Worm (Caenorhabditis elegans) whole organism, mixed stage, embryonic: Measurements from ENCODE around the gene R09D1.13.

Source experiments
- M03D4.4 ChIP-seq: sonication (generic microtip); optimal IDR thresholded peaks from 2 replicates; lab custom pipeline; 2017; ENCODE audit warnings: mild to moderate bottlenecking, missing genetic modification characterization, missing compliant biosample characterization
- bed-3 ChIP-seq: fragments of 200-800 bp; sonication (Bioruptor generic); optimal IDR thresholded peaks from 3 replicates; lab custom pipeline; 2018; ENCODE audit warnings: mild to moderate bottlenecking, missing genetic modification characterization, moderate library complexity, missing compliant biosample characterization
- blmp-1 ChIP-seq: fragments of 150-350 bp; optimal IDR thresholded peaks from 2 replicates; lab custom pipeline; 2014; ENCODE audit warnings: missing biosample characterization, missing genetic modification characterization
- ceh-39 ChIP-seq: fragments of 150-350 bp; optimal IDR thresholded peaks from 2 replicates; lab custom pipeline; 2014; ENCODE audit warnings: missing biosample characterization, missing genetic modification characterization
- ceh-43 ChIP-seq: fragments of 200-800 bp; sonication (Bioruptor generic); optimal IDR thresholded peaks from 2 replicates; lab custom pipeline; 2018; ENCODE audit warnings: mild to moderate bottlenecking, missing genetic modification characterization, moderate library complexity, missing compliant biosample characterization
- ceh-83 ChIP-seq: fragments of 200-800 bp; sonication (Bioruptor generic); optimal IDR thresholded peaks from 2 replicates; lab custom pipeline; 2018; ENCODE audit warnings: mild to moderate bottlenecking, missing genetic modification characterization, missing compliant biosample characterization
- ces-1 ChIP-seq: fragments of 150-350 bp; optimal IDR thresholded peaks from 2 replicates; lab custom pipeline; 2014; ENCODE audit warnings: missing biosample characterization, missing genetic modification reagents, missing genetic modification characterization
- cnd-1 ChIP-seq: fragments of 200-800 bp; sonication (Bioruptor generic); optimal IDR thresholded peaks from 2 replicates; lab custom pipeline; 2018; ENCODE audit warnings: mild to moderate bottlenecking, missing genetic modification characterization, missing compliant biosample characterization
- drap-1 ChIP-seq: fragments of 200-800 bp; sonication (Bioruptor generic); optimal IDR thresholded peaks from 3 replicates; lab custom pipeline; 2018; ENCODE audit warnings: mild to moderate bottlenecking, missing genetic modification characterization, missing compliant biosample characterization
- elt-1 ChIP-seq: sonication (generic microtip); optimal IDR thresholded peaks from 2 replicates; lab custom pipeline; 2017; ENCODE audit warnings: missing genetic modification characterization, mild to moderate bottlenecking, missing compliant biosample characterization, antibody characterized with exemption, moderate library complexity, borderline replicate concordance; ENCODE audit not compliant: insufficient read depth
- elt-3 ChIP-seq: fragments of 150-350 bp; optimal IDR thresholded peaks from 2 replicates; lab custom pipeline; 2014; ENCODE audit warnings: missing biosample characterization, missing genetic modification characterization
- flh-1 ChIP-seq: fragments of 200-800 bp; sonication (Bioruptor generic); optimal IDR thresholded peaks from 2 replicates; lab custom pipeline; 2018; ENCODE audit warnings: mild to moderate bottlenecking, missing genetic modification characterization, moderate library complexity, missing compliant biosample characterization
- ham-2 ChIP-seq: fragments of 200-800 bp; sonication (Bioruptor generic); optimal IDR thresholded peaks from 2 replicates; lab custom pipeline; 2018; ENCODE audit warnings: mild to moderate bottlenecking, missing genetic modification characterization, missing compliant biosample characterization
- hlh-1 ChIP-seq: fragments of 150-350 bp; optimal IDR thresholded peaks from 2 replicates; lab custom pipeline; 2014; ENCODE audit warnings: missing biosample characterization, missing genetic modification reagents, missing genetic modification characterization
- lin-13 ChIP-seq: fragments of 150-350 bp; optimal IDR thresholded peaks from 2 replicates; lab custom pipeline; 2014; ENCODE audit warnings: missing biosample characterization, missing genetic modification characterization
- lin-32 ChIP-seq: fragments of 200-800 bp; sonication (Bioruptor generic); optimal IDR thresholded peaks from 2 replicates; lab custom pipeline; 2018; ENCODE audit warnings: mild to moderate bottlenecking, missing genetic modification characterization, missing compliant biosample characterization
- lsy-2 ChIP-seq: fragments of 150-350 bp; optimal IDR thresholded peaks from 2 replicates; lab custom pipeline; 2014; ENCODE audit warnings: missing biosample characterization, missing genetic modification characterization
- mab-5 ChIP-seq: fragments of 150-350 bp; optimal IDR thresholded peaks from 2 replicates; lab custom pipeline; 2014; ENCODE audit warnings: missing biosample characterization, missing genetic modification characterization
- mep-1 ChIP-seq: fragments of 150-350 bp; optimal IDR thresholded peaks from 2 replicates; lab custom pipeline; 2017; ENCODE audit warnings: missing biosample characterization, missing genetic modification reagents, missing genetic modification characterization, inconsistent platforms
- mls-2 ChIP-seq: sonication (generic microtip); optimal IDR thresholded peaks from 2 replicates; lab custom pipeline; 2016; ENCODE audit warnings: mild to moderate bottlenecking, missing genetic modification characterization, moderate library complexity, missing compliant biosample characterization
- nhr-12 ChIP-seq: fragments of 150-350 bp; optimal IDR thresholded peaks from 2 replicates; lab custom pipeline; 2014; ENCODE audit warnings: missing biosample characterization, missing genetic modification characterization
- nhr-2 ChIP-seq: fragments of 150-350 bp; optimal IDR thresholded peaks from 2 replicates; lab custom pipeline; 2014; ENCODE audit warnings: missing biosample characterization, missing genetic modification characterization
- nhr-237 ChIP-seq: fragments of 150-350 bp; optimal IDR thresholded peaks from 2 replicates; lab custom pipeline; 2014; ENCODE audit warnings: missing biosample characterization, missing genetic modification characterization
- nhr-28 ChIP-seq: fragments of 150-350 bp; optimal IDR thresholded peaks from 2 replicates; lab custom pipeline; 2014; ENCODE audit warnings: missing biosample characterization, missing genetic modification characterization
- nhr-76 ChIP-seq: sonication (generic microtip); optimal IDR thresholded peaks from 2 replicates; lab custom pipeline; 2017; ENCODE audit warnings: missing biosample characterization, missing genetic modification characterization
- pha-4 ChIP-seq: fragments of 150-350 bp; optimal IDR thresholded peaks from 2 replicates; lab custom pipeline; 2018; ENCODE audit warnings: missing biosample characterization, missing genetic modification reagents, missing genetic modification characterization
- sem-2 ChIP-seq: fragments of 200-800 bp; sonication (Bioruptor generic); optimal IDR thresholded peaks from 2 replicates; lab custom pipeline; 2018; ENCODE audit warnings: mild to moderate bottlenecking, missing genetic modification characterization, missing compliant biosample characterization
- snpc-4 ChIP-seq: fragments of 150-350 bp; optimal IDR thresholded peaks from 2 replicates; lab custom pipeline; 2014; ENCODE audit warnings: missing biosample characterization, missing genetic modification characterization
- sptf-1 ChIP-seq: sonication (generic microtip); optimal IDR thresholded peaks from 2 replicates; lab custom pipeline; 2017; ENCODE audit warnings: mild to moderate bottlenecking, missing genetic modification characterization, moderate library complexity, missing compliant biosample characterization
- tbx-8 ChIP-seq: fragments of 200-800 bp; sonication (Bioruptor generic); optimal IDR thresholded peaks from 2 replicates; lab custom pipeline; 2018; ENCODE audit warnings: mild to moderate bottlenecking, missing genetic modification characterization, moderate library complexity, missing compliant biosample characterization
- unc-120 ChIP-seq: sonication (generic microtip); optimal IDR thresholded peaks from 2 replicates; lab custom pipeline; 2017; ENCODE audit warnings: missing genetic modification characterization, missing compliant biosample characterization; ENCODE audit not compliant: poor library complexity, severe bottlenecking
- unc-39 ChIP-seq: fragments of 150-350 bp; optimal IDR thresholded peaks from 2 replicates; lab custom pipeline; 2014; ENCODE audit warnings: missing biosample characterization, missing genetic modification characterization
- unc-62 ChIP-seq: fragments of 150-350 bp; optimal IDR thresholded peaks from 2 replicates; lab custom pipeline; 2014; ENCODE audit warnings: missing biosample characterization, missing genetic modification reagents, missing genetic modification characterization
- zip-8 ChIP-seq: fragments of 150-350 bp; optimal IDR thresholded peaks from 2 replicates; lab custom pipeline; 2014; ENCODE audit warnings: missing biosample characterization, missing genetic modification characterization

R09D1.13 gene

DNA sequence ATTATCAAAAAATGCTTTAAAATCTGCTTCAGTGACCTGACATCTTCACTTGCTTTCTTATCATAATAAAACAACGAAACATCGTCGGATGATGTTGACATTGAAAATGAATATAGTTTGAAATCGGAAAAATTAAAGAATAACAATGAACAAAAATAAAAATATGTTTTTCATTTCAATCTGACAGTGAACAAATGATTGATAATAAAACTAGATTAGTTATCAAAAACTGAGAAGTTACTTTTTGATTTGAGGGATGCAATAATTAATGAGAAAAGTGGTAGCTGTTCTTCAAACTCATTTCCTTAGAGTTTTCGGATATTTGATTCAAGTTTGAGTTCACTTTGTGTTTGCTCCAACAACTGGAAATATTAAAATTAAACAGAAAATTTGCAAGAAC is 1.7 kb downstream of the R09D1.13 start, which contains the start of gene chil-15:
TSS of gene chil-15 (minus strand) at position 101 of the 400 bp plus-strand sequence.
- no peak for TF ChIP-seq mab-5
- TF ChIP-seq unc-62 (GFP tag; lab: Kevin White, UChicago) = no peak
- TF ChIP-seq nhr-28 (tag; lab: Kevin White, UChicago) = no peak
- no peak for TF ChIP-seq sem-2 (GFP tag; lab: Kevin White, UChicago)

DNA sequence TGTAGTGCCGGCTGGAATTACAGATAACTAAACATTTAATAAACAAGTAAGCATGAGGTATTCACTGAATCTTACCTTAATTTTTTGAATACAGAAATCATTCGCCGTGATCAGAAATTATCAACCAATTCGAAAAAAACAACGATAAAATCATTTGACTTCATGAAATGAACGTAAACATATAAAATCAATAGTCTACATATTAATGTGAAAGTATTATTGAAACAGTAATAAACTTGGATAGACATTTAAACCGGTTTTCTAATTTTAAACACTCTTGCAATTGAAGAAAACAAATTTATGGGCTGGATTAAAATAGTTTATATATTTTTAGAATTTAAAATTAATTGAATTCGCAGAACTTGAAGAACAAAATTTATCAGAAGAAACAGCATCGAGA is 3.4 kb downstream of the R09D1.13 start, which contains the start of gene chil-16:
TSS of gene chil-16 (minus strand) at position 101 of the 400 bp plus-strand sequence.
- TF ChIP-seq ceh-39 (tag; lab: Kevin White, UChicago) (no peak), mep-1 (tag; lab: Kevin White, UChicago) (no peak), unc-39 (tag; lab: Kevin White, UChicago) (no peak), elt-3 (tag; lab: Kevin White, UChicago) (no peak), nhr-28 (tag; lab: Kevin White, UChicago) (no peak), nhr-237 (no peak), flh-1 (GFP tag; lab: Kevin White, UChicago) (no peak), zip-8 (tag; lab: Kevin White, UChicago) (no peak), drap-1 (no peak), ceh-83 (no peak), M03D4.4 (no peak), nhr-12 (no peak), ces-1 (GFP tag; lab: Kevin White, UChicago) (no peak), ham-2 (GFP tag; lab: Kevin White, UChicago) (no peak), lin-13 (no peak)

DNA sequence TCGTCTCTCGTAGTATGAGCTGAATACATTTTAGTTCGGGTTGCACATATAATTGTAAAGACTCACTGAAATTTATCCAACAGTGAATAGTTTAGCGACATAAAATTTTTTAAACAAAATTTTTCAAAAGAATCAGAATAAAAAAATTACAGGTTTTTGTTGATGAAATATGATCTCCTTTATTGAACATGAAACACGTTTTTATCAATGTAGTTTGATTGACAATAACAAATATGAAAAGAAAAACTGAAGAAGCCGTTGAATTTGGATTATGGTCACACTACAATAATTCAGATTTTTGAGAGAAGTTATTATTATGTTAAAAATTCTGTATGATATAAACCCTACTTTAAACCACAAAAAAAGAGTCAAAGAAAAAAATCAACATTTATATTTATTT is 5.2 kb downstream of the R09D1.13 start, which contains the start of gene chil-17:
TSS of gene chil-17 (minus strand) at position 101 of the 400 bp plus-strand sequence.
- TF ChIP-seq zip-8 (tag; lab: Kevin White, UChicago) = no peak
- no peak for TF ChIP-seq pha-4
- TF ChIP-seq ham-2 (GFP tag; lab: Kevin White, UChicago) = no peak
- TF ChIP-seq snpc-4 = no peak
- no peak for TF ChIP-seq ceh-43 (GFP tag; lab: Kevin White, UChicago)
- TF ChIP-seq bed-3 (GFP tag; lab: Kevin White, UChicago) = no peak
- no peak for TF ChIP-seq blmp-1 (tag; lab: Kevin White, UChicago)
- TF ChIP-seq drap-1 = no peak
- no peak for TF ChIP-seq nhr-237
- TF ChIP-seq sptf-1 = no peak
- TF ChIP-seq unc-120 = no peak
- no peak for TF ChIP-seq elt-1 (tag; lab: Kevin White, UChicago)
- TF ChIP-seq elt-3 (tag; lab: Kevin White, UChicago) = no peak
- TF ChIP-seq lin-13 = no peak
- no peak for TF ChIP-seq nhr-12

DNA sequence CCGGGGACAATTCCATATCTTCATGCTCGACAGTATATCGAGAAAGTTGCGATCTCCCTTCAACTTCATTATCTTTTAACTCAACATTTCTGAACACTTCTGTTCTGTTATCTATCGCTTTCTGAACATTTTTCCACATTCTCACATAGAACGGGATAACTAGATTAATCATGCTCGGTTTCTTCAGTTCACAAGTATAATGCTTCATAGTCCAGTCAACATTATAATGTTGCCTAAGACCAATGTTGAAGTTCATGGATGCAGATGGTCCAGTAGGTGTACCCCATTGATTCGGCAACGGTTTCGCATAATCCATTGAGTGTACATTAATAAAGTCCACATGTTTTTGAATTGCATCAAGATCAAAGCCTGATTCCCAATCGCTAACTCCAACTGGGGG is 6.4 kb downstream of the R09D1.13 start:
- TF ChIP-seq nhr-28 (tag; lab: Kevin White, UChicago) (no peak), ces-1 (GFP tag; lab: Kevin White, UChicago) (no peak), ceh-83 (no peak)

DNA sequence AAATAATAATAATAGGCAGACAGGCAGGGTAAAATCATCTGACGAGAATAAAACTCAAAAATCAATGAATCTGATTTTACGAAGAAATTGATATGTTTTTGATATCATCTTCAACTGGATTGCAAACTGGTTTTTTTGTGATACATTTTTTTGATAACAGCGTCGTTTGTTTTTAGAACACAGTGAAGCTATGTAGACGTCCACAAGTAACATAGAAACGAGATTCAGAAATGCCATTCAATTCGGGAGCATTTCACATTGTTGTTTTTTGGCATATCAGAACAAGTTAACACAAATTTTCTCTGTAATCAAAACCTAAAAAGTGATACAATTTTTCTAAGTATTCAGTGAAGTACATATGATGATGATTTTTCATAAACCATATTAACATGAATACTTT is 7.0 kb downstream of the R09D1.13 start, which contains the start of gene chil-13:
TSS of gene chil-13 (minus strand) at position 101 of the 400 bp plus-strand sequence.
- TF ChIP-seq ham-2 (GFP tag; lab: Kevin White, UChicago) (no peak), flh-1 (GFP tag; lab: Kevin White, UChicago) (no peak), nhr-76 (tag; lab: Kevin White, UChicago) (no peak), lin-32 (GFP tag; lab: Kevin White, UChicago) (no peak), hlh-1 (tag; lab: Kevin White, UChicago) (no peak), snpc-4 (no peak)

DNA sequence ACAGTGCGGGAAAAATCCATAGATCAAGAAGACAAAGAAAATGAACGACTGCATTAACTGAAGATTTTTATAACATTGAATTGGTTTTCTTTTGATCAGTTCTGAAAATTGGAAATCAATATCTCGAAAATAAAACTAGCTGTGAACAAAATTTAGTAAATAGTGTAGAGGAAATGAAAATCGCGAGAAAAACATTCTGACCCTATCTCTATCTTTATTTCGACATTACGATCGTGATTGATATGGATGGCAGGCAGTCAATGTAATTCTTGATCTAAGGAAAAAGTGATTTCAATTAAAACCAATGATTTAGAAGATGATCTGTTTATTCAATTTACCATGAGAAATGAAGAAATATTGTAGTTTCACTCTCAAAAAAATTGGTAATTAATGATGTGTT is 9.3 kb downstream of the R09D1.13 start, which contains the start of gene kin-16:
TSS of gene kin-16 (minus strand) at position 101 of the 400 bp plus-strand sequence.
- no peak for TF ChIP-seq unc-120
- no peak for TF ChIP-seq unc-39 (tag; lab: Kevin White, UChicago)
- TF ChIP-seq cnd-1 (tag; lab: Kevin White, UChicago) = no peak
- TF ChIP-seq nhr-2 = no peak
- TF ChIP-seq elt-3 (tag; lab: Kevin White, UChicago) = no peak
- TF ChIP-seq ceh-43 (GFP tag; lab: Kevin White, UChicago) = no peak
- no peak for TF ChIP-seq ces-1 (GFP tag; lab: Kevin White, UChicago)
- no peak for TF ChIP-seq lsy-2 (tag; lab: Kevin White, UChicago)
- no peak for TF ChIP-seq mls-2 (tag; lab: Kevin White, UChicago)
- TF ChIP-seq nhr-76 (tag; lab: Kevin White, UChicago) = no peak
- TF ChIP-seq mep-1 (tag; lab: Kevin White, UChicago) = no peak
- no peak for TF ChIP-seq nhr-12
- no peak for TF ChIP-seq zip-8 (tag; lab: Kevin White, UChicago)
- TF ChIP-seq snpc-4 = no peak
- no peak for TF ChIP-seq lin-32 (GFP tag; lab: Kevin White, UChicago)
- TF ChIP-seq blmp-1 (tag; lab: Kevin White, UChicago) = no peak
- TF ChIP-seq lin-13 = no peak
- no peak for TF ChIP-seq nhr-28 (tag; lab: Kevin White, UChicago)
- no peak for TF ChIP-seq tbx-8 (GFP tag; lab: Kevin White, UChicago)
- TF ChIP-seq, all 35 proteins: peak for 0
